Fruit fly (Drosophila melanogaster) whole organism, adult: ENCODE results near the gene 5-HT2A.

Experiments used
- CG11617 ChIP-seq: fragments of 200-800 bp; sonication (Bioruptor generic); optimal IDR thresholded peaks from 2 replicates; lab custom pipeline; 2017; ENCODE audit warnings: mild to moderate bottlenecking, missing biosample characterization, missing genetic modification reagents, missing genetic modification characterization
- CG12768 ChIP-seq: fragments of 200-800 bp; sonication (Bioruptor generic); optimal IDR thresholded peaks from 2 replicates; lab custom pipeline; 2017; ENCODE audit warnings: missing biosample characterization, missing genetic modification characterization, mild to moderate bottlenecking, moderate library complexity, missing genetic modification reagents
- CG14711 ChIP-seq: fragments of 200-800 bp; sonication (Bioruptor generic); optimal IDR thresholded peaks from 2 replicates; lab custom pipeline; 2018; ENCODE audit warnings: missing biosample characterization, mild to moderate bottlenecking, missing genetic modification characterization, moderate library complexity
- CG1620 ChIP-seq: fragments of 200-800 bp; sonication (Bioruptor generic); optimal IDR thresholded peaks from 2 replicates; lab custom pipeline; 2016; ENCODE audit warnings: missing biosample characterization, missing genetic modification characterization
- CG33017 ChIP-seq: fragments of 200-800 bp; sonication (Bioruptor generic); optimal IDR thresholded peaks from 2 replicates; lab custom pipeline; 2018; ENCODE audit warnings: missing biosample characterization, mild to moderate bottlenecking, missing genetic modification characterization, moderate library complexity
- CG5204 ChIP-seq: fragments of 200-800 bp; sonication (Bioruptor generic); optimal IDR thresholded peaks from 2 replicates; lab custom pipeline; 2016; ENCODE audit warnings: missing biosample characterization, missing genetic modification characterization
- CG7045 ChIP-seq: fragments of 200-800 bp; sonication (Bioruptor generic); optimal IDR thresholded peaks from 2 replicates; lab custom pipeline; 2017; ENCODE audit warnings: missing biosample characterization, mild to moderate bottlenecking, missing genetic modification characterization
- CG7101 ChIP-seq: fragments of 200-800 bp; sonication (Bioruptor generic); optimal IDR thresholded peaks from 2 replicates; lab custom pipeline; 2018; ENCODE audit warnings: missing biosample characterization, mild to moderate bottlenecking, missing genetic modification characterization, moderate library complexity
- Clk ChIP-seq: fragments of 200-800 bp; sonication (Bioruptor generic); optimal IDR thresholded peaks from 2 replicates; lab custom pipeline; 2017; ENCODE audit warnings: missing biosample characterization, missing genetic modification characterization
- Crg-1 ChIP-seq: fragments of 200-800 bp; sonication (Bioruptor generic); optimal IDR thresholded peaks from 2 replicates; lab custom pipeline; 2016; ENCODE audit warnings: missing biosample characterization, missing genetic modification characterization
- Hr96 ChIP-seq: fragments of 200-800 bp; sonication (Bioruptor generic); optimal IDR thresholded peaks from 2 replicates; lab custom pipeline; 2016; ENCODE audit warnings: missing biosample characterization, missing genetic modification characterization
- Mnt ChIP-seq: fragments of 200-800 bp; sonication (Bioruptor generic); optimal IDR thresholded peaks from 2 replicates; lab custom pipeline; 2016; ENCODE audit warnings: missing biosample characterization, mild to moderate bottlenecking, missing genetic modification characterization
- bab1 ChIP-seq: fragments of 200-800 bp; sonication (Bioruptor generic); optimal IDR thresholded peaks from 3 replicates; lab custom pipeline; 2019; ENCODE audit warnings: missing biosample characterization, mild to moderate bottlenecking, missing genetic modification characterization, moderate library complexity
- cic ChIP-seq: fragments of 200-800 bp; sonication (Bioruptor generic); optimal IDR thresholded peaks from 2 replicates; lab custom pipeline; 2017; ENCODE audit warnings: missing biosample characterization, mild to moderate bottlenecking, missing genetic modification characterization, moderate library complexity
- cnc ChIP-seq, 2 experiments: fragments of >200 bp; optimal IDR thresholded peaks; 2 replicates each; lab custom pipeline; 2017
- kay ChIP-seq: fragments of 200-800 bp; sonication (Bioruptor generic); peaks from one replicate; lab custom pipeline; 2016; ENCODE audit warnings: missing biosample characterization, missing genetic modification characterization, borderline replicate concordance
- ovo ChIP-seq: fragments of 200-800 bp; sonication (Bioruptor generic); optimal IDR thresholded peaks from 2 replicates; lab custom pipeline; 2016; ENCODE audit warnings: missing biosample characterization, missing genetic modification characterization
- pad ChIP-seq: fragments of 200-800 bp; sonication (Bioruptor generic); optimal IDR thresholded peaks from 3 replicates; lab custom pipeline; 2017; ENCODE audit warnings: missing biosample characterization, missing genetic modification characterization, mild to moderate bottlenecking, moderate library complexity, missing genetic modification reagents
- tj ChIP-seq: fragments of 200-800 bp; sonication (Bioruptor generic); optimal IDR thresholded peaks from 3 replicates; lab custom pipeline; 2017; ENCODE audit warnings: missing biosample characterization, mild to moderate bottlenecking, missing genetic modification characterization, moderate library complexity
- toe ChIP-seq: fragments of 200-800 bp; sonication (Bioruptor generic); optimal IDR thresholded peaks from 2 replicates; lab custom pipeline; 2016; ENCODE audit warnings: missing biosample characterization, missing genetic modification characterization

Gene 5-HT2A

dm6 chr3R:4649126-4649811 lies 36.6 kb downstream of the 5-HT2A start, which contains the start of gene Karybeta3:
Gene Karybeta3, plus strand, starts transcription at chr3R:4649176.
- TF ChIP-seq cic (GFP tag; lab: Kevin White, UChicago) (peak; percentile 35), Clk (no peak), CG14711 (tag; lab: Kevin White, UChicago) (peak; percentile 99), CG5204 (GFP tag; lab: Kevin White, UChicago) (peak; percentile 78), toe (GFP tag; lab: Kevin White, UChicago) (peak; percentile 83), Crg-1 (peak; percentile 83), CG11617 (GFP tag; lab: Kevin White, UChicago) (peak; percentile 91), cnc (optimal IDR thresholded peaks at IDR 0.05; lab: Kevin White, UChicago) (no peak), ovo (peak; percentile 76), CG12768 (GFP tag; lab: Kevin White, UChicago) (peak; percentile 87), Hr96 (GFP tag; lab: Kevin White, UChicago) (peak; percentile 86), tj (GFP tag; lab: Kevin White, UChicago) (peak; percentile 57), CG33017 (tag; lab: Kevin White, UChicago) (peak; percentile 80), CG1620 (peak; percentile 81), CG7045 (GFP tag; lab: Kevin White, UChicago) (peak; percentile 68), CG7101 (tag; lab: Kevin White, UChicago) (peak; percentile 79), bab1 (peak; percentile 75), pad (GFP tag; lab: Kevin White, UChicago) (peak; percentile 24), kay (GFP tag; lab: Kevin White, UChicago) (no peak), Mnt (peak; percentile 86)

DNA sequence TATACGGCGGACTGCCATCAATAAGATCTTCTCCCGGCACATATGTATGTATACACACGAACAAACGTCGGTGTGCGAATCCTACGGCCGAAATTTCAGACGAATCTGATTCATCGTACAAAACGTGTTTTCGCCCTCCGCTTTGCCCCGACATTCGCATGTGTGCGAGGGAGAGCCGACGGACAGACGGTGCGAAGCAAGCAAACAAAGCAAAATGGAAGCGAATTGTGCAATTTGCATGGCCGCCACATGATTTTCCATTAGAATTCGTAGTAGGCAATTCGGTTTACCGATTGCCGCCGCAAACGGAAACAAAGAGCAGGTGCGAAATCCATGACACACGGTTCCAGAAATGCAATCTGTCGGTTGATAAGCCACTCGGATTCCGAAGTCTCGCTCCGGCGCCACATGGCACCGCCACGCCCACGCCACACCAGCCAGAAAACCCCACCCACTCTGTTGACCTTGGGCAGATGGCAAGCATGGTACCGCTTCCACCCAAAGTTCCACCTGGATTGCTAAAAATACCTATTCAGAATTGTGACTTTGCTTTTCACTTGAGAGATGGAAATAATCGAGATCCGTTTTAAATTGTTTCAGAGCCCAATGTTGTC lies 37.3 kb downstream of the 5-HT2A start:
- no peak for TF ChIP-seq CG7101 (tag; lab: Kevin White, UChicago)
- no peak for TF ChIP-seq bab1
- TF ChIP-seq cnc (optimal IDR thresholded peaks at IDR 0.05; lab: Kevin White, UChicago): no peak
- TF ChIP-seq kay (GFP tag; lab: Kevin White, UChicago): peak; percentile 40
- TF ChIP-seq Crg-1: no peak
- TF ChIP-seq cic (GFP tag; lab: Kevin White, UChicago): peak; percentile 40
- TF ChIP-seq tj (GFP tag; lab: Kevin White, UChicago): peak; percentile 5
- TF ChIP-seq Mnt: peak; percentile 86

DNA sequence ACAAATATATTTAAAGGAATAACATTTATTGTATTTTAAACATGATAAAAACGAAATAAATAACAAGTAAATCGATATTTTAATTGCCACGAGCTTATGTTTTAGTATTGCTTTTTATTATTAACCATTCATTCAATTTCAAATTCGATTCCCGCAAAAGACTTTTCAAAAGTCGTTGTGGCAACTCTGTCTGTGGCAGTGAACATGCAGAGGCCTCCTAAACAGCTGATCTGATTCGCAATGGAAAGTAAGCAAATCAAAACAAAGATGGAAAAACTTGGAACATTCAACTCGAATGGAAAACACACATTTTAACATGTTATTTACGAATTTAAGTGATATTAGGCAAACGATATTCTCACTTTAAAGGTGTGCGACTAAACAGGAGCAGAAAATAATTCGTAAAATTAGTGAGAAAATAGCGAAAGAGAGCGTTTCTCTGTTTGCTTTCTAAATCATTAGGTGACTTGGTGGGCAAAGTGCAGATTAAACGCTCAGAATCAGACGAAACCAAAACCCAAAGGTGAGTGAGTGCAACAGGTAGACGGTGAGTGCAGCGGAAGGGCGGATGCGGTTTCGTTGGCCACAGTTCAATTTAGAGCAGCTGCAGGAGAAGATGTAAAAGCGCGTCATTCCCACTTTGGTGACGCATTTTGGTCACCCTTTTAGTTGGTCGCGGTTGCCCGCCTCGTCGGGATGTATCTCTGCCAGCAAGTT lies 42.0 kb downstream of the 5-HT2A start, which contains the start of gene spartin:
Gene spartin (plus strand): TSS at position 244 of the 717 bp plus-strand sequence.
- peak; percentile 98 for TF ChIP-seq CG14711 (tag; lab: Kevin White, UChicago)
- peak; percentile 90 for TF ChIP-seq CG12768 (GFP tag; lab: Kevin White, UChicago)
- TF ChIP-seq Clk: no peak
- peak; percentile 52 for TF ChIP-seq toe (GFP tag; lab: Kevin White, UChicago)
- peak; percentile 45 for TF ChIP-seq cic (GFP tag; lab: Kevin White, UChicago)
- TF ChIP-seq pad (GFP tag; lab: Kevin White, UChicago): no peak
- peak; percentile 41 for TF ChIP-seq CG1620
- peak; percentile 37 for TF ChIP-seq Mnt
- TF ChIP-seq cnc (optimal IDR thresholded peaks at IDR 0.05; lab: Kevin White, UChicago): no peak
- peak; percentile 97 for TF ChIP-seq kay (GFP tag; lab: Kevin White, UChicago)
- TF ChIP-seq CG5204 (GFP tag; lab: Kevin White, UChicago): no peak
- TF ChIP-seq bab1: peak; percentile 37
- no peak for TF ChIP-seq tj (GFP tag; lab: Kevin White, UChicago)
- peak; percentile 42 for TF ChIP-seq CG33017 (tag; lab: Kevin White, UChicago)
- TF ChIP-seq CG11617 (GFP tag; lab: Kevin White, UChicago): peak; percentile 56
- no peak for TF ChIP-seq CG7045 (GFP tag; lab: Kevin White, UChicago)
- TF ChIP-seq CG7101 (tag; lab: Kevin White, UChicago): peak; percentile 25

- no peak for TF ChIP-seq CG5204 (GFP tag; lab: Kevin White, UChicago)
- no peak for TF ChIP-seq toe (GFP tag; lab: Kevin White, UChicago)
- peak; percentile 54 for TF ChIP-seq CG1620
- peak; percentile 57 for TF ChIP-seq CG7045 (GFP tag; lab: Kevin White, UChicago)
- peak; percentile 40 for TF ChIP-seq kay (GFP tag; lab: Kevin White, UChicago)
- peak; percentile 52 for TF ChIP-seq CG7101 (tag; lab: Kevin White, UChicago)
- TF ChIP-seq Clk: no peak
- TF ChIP-seq Crg-1: no peak
- no peak for TF ChIP-seq ovo
- peak; percentile 77 for TF ChIP-seq CG12768 (GFP tag; lab: Kevin White, UChicago)
- TF ChIP-seq tj (GFP tag; lab: Kevin White, UChicago): peak; percentile 67
- peak; percentile 82 for TF ChIP-seq cic (GFP tag; lab: Kevin White, UChicago)
- TF ChIP-seq cnc (optimal IDR thresholded peaks at IDR 0.05; lab: Kevin White, UChicago): no peak
- TF ChIP-seq CG33017 (tag; lab: Kevin White, UChicago): peak; percentile 29
- TF ChIP-seq bab1: peak; percentile 74
- peak; percentile 80 for TF ChIP-seq CG11617 (GFP tag; lab: Kevin White, UChicago)
- peak; percentile 82 for TF ChIP-seq Mnt
- peak; percentile 15 for TF ChIP-seq CG14711 (tag; lab: Kevin White, UChicago)
- TF ChIP-seq pad (GFP tag; lab: Kevin White, UChicago): peak; percentile 71
Measured at dm6 chr3R:4658991-4659933, 46.6 kb downstream of the 5-HT2A start, which contains the start of gene smash. Gene smash, plus strand, starts transcription at chr3R:4659579.
